Worm (Caenorhabditis elegans) whole organism, L2 larva: ENCODE measurements around the gene vha-19.
"Not testable (repeated sequence)": the region's sequence is repeated elsewhere in the genome, so short reads cannot be mapped to it uniquely, and the experiment has no call there.

ENCODE experiments used
- C34F6.9 ChIP-seq: fragments of 150-350 bp; optimal IDR thresholded peaks from 2 replicates; lab custom pipeline; 2014; ENCODE audit warnings: missing biosample characterization, missing genetic modification characterization
- F13H6.1 ChIP-seq: sonication (generic microtip); optimal IDR thresholded peaks from 2 replicates; lab custom pipeline; 2016; ENCODE audit warnings: missing genetic modification characterization, missing compliant biosample characterization
- Y55F3AM.14 ChIP-seq: fragments of 200-800 bp; sonication (Bioruptor generic); optimal IDR thresholded peaks from 2 replicates; lab custom pipeline; 2018; ENCODE audit warnings: mild to moderate bottlenecking, missing genetic modification characterization, missing compliant biosample characterization
- alr-1 ChIP-seq: fragments of 150-350 bp; optimal IDR thresholded peaks from 2 replicates; lab custom pipeline; 2014; ENCODE audit warnings: missing biosample characterization, missing genetic modification characterization
- ama-1 ChIP-seq: fragments of 150-350 bp; optimal IDR thresholded peaks from 2 replicates; lab custom pipeline; 2018; ENCODE audit warnings: inconsistent platforms
- blmp-1 ChIP-seq: sonication (generic microtip); optimal IDR thresholded peaks from 2 replicates; lab custom pipeline; 2017; ENCODE audit warnings: missing genetic modification characterization, mild to moderate bottlenecking, missing compliant biosample characterization, antibody characterized with exemption, moderate library complexity; ENCODE audit not compliant: insufficient read depth
- ceh-16 ChIP-seq: fragments of 150-350 bp; optimal IDR thresholded peaks from 2 replicates; lab custom pipeline; 2014; ENCODE audit warnings: missing biosample characterization, missing genetic modification characterization
- crh-2 ChIP-seq: sonication (generic microtip); optimal IDR thresholded peaks from 2 replicates; lab custom pipeline; 2017; ENCODE audit warnings: missing biosample characterization, missing genetic modification characterization
- dmd-4 ChIP-seq: sonication (generic microtip); optimal IDR thresholded peaks from 2 replicates; lab custom pipeline; 2017; ENCODE audit warnings: missing biosample characterization, missing genetic modification characterization
- elt-3 ChIP-seq: sonication (generic microtip); optimal IDR thresholded peaks from 2 replicates; lab custom pipeline; 2017; ENCODE audit warnings: missing biosample characterization, missing genetic modification characterization
- gmeb-1 ChIP-seq: fragments of 150-350 bp; optimal IDR thresholded peaks from 2 replicates; lab custom pipeline; 2014; ENCODE audit warnings: missing biosample characterization, missing genetic modification characterization
- lin-11 ChIP-seq: fragments of 150-350 bp; sonication (generic microtip); optimal IDR thresholded peaks from 2 replicates; lab custom pipeline; 2014; ENCODE audit warnings: missing biosample characterization, missing genetic modification characterization, inconsistent platforms, mixed read lengths
- lin-13 ChIP-seq: fragments of 150-350 bp; optimal IDR thresholded peaks from 2 replicates; lab custom pipeline; 2014; ENCODE audit warnings: missing biosample characterization, missing genetic modification reagents, missing genetic modification characterization
- lsy-2 ChIP-seq, 2 experiments: fragments of 150-350 bp in 1 of 2; sonication (generic microtip) in 1 of 2; optimal IDR thresholded peaks; 2 replicates each; lab custom pipeline; 2014 to 2017; ENCODE audit warnings: missing biosample characterization in 2 of 2, missing genetic modification characterization in 2 of 2
- mab-5 ChIP-seq: fragments of 150-350 bp; optimal IDR thresholded peaks from 2 replicates; lab custom pipeline; 2014; ENCODE audit warnings: missing biosample characterization, missing genetic modification characterization
- mbf-1 ChIP-seq: sonication (generic microtip); optimal IDR thresholded peaks from 2 replicates; lab custom pipeline; 2017; ENCODE audit warnings: missing biosample characterization, missing genetic modification characterization
- mdl-1 ChIP-seq, 2 experiments: fragments of 150-350 bp in 1 of 2; sonication (generic microtip) in 1 of 2; optimal IDR thresholded peaks; 2 replicates each; lab custom pipeline; 2017; ENCODE audit warnings: missing biosample characterization in 2 of 2, missing genetic modification characterization in 2 of 2
- nhr-129 ChIP-seq: fragments of 150-350 bp; optimal IDR thresholded peaks from 2 replicates; lab custom pipeline; 2014; ENCODE audit warnings: missing biosample characterization, missing genetic modification characterization
- nhr-23 ChIP-seq: fragments of 150-350 bp; optimal IDR thresholded peaks from 2 replicates; lab custom pipeline; 2014; ENCODE audit warnings: missing biosample characterization, missing genetic modification reagents, missing genetic modification characterization
- nhr-237 ChIP-seq: fragments of 150-350 bp; optimal IDR thresholded peaks from 2 replicates; lab custom pipeline; 2014; ENCODE audit warnings: missing biosample characterization, missing genetic modification characterization
- nhr-25 ChIP-seq: fragments of 150-350 bp; sonication (generic microtip); optimal IDR thresholded peaks from 3 replicates; lab custom pipeline; 2014; ENCODE audit warnings: missing biosample characterization, missing genetic modification characterization
- nhr-6 ChIP-seq: fragments of 150-350 bp; optimal IDR thresholded peaks from 2 replicates; lab custom pipeline; 2014; ENCODE audit warnings: missing biosample characterization, missing genetic modification characterization
- peb-1 ChIP-seq: fragments of 150-350 bp; optimal IDR thresholded peaks from 2 replicates; lab custom pipeline; 2014; ENCODE audit warnings: missing biosample characterization, missing genetic modification characterization
- sem-4 ChIP-seq: fragments of 150-350 bp; optimal IDR thresholded peaks from 2 replicates; lab custom pipeline; 2014; ENCODE audit warnings: missing biosample characterization, missing genetic modification reagents, missing genetic modification characterization
- sma-3 ChIP-seq: sonication (generic microtip); optimal IDR thresholded peaks from 2 replicates; lab custom pipeline; 2016; ENCODE audit warnings: missing genetic modification reagents, missing genetic modification characterization, missing compliant biosample characterization
- sma-9 ChIP-seq, 2 experiments: fragments of 150-350 bp in 1 of 2; sonication (generic microtip) in 1 of 2; optimal IDR thresholded peaks; 2 replicates each; lab custom pipeline; 2014 to 2016; ENCODE audit warnings: missing genetic modification characterization in 2 of 2, mild to moderate bottlenecking in 1 of 2, missing biosample characterization in 1 of 2, missing compliant biosample characterization in 1 of 2, missing genetic modification reagents in 1 of 2, moderate library complexity in 1 of 2
- snpc-4 ChIP-seq: fragments of 150-350 bp; optimal IDR thresholded peaks from 2 replicates; lab custom pipeline; 2014; ENCODE audit warnings: missing biosample characterization, missing genetic modification characterization
- unc-39 ChIP-seq: fragments of 150-350 bp; optimal IDR thresholded peaks from 2 replicates; lab custom pipeline; 2014; ENCODE audit warnings: missing biosample characterization, missing genetic modification characterization
- unc-55 ChIP-seq: fragments of 150-350 bp; sonication (generic microtip); optimal IDR thresholded peaks from 3 replicates; lab custom pipeline; 2014; ENCODE audit warnings: missing biosample characterization, missing genetic modification reagents, missing genetic modification characterization
- ztf-4 ChIP-seq: fragments of 150-350 bp; optimal IDR thresholded peaks from 2 replicates; lab custom pipeline; 2014; ENCODE audit warnings: missing biosample characterization, missing genetic modification characterization

vha-19 gene

ce11 chrIV:3384593-3384992 is 15.6 kb downstream of the vha-19 start (continued):
- TF ChIP-seq ama-1 (no peak), peb-1 (no peak), blmp-1 (tag; lab: Kevin White, UChicago) (peak; percentile 95), mdl-1 (tag; optimal IDR thresholded peaks at IDR 0.05; lab: Kevin White, UChicago) (peak; percentile 75 to 93)

- TF ChIP-seq mbf-1 (tag; lab: Kevin White, UChicago) (no peak), alr-1 (tag; lab: Kevin White, UChicago) (no peak), sem-4 (tag; lab: Kevin White, UChicago) (peak; percentile 8), nhr-129 (peak; percentile 51), lin-11 (tag; lab: Kevin White, UChicago) (peak; percentile 48), mdl-1 (tag; optimal IDR thresholded peaks at IDR 0.05; lab: Kevin White, UChicago) (peak in 1 of 2 experiments; percentile 16), ama-1 (peak; percentile 52), lsy-2 (tag; optimal IDR thresholded peaks at IDR 0.05; lab: Kevin White, UChicago) (peak; percentile 75 to 81), sma-9 (GFP tag; optimal IDR thresholded peaks at IDR 0.05; lab: Kevin White, UChicago) (peak; percentile 25), sma-9 (tag; optimal IDR thresholded peaks at IDR 0.05; lab: Kevin White, UChicago) (no peak), snpc-4 (no peak), unc-39 (tag; lab: Kevin White, UChicago) (no peak), crh-2 (tag; lab: Kevin White, UChicago) (peak; percentile 54), ceh-16 (no peak), lin-13 (GFP tag; lab: Kevin White, UChicago) (peak; percentile 51), C34F6.9 (peak; percentile 76), sma-3 (GFP tag; lab: Kevin White, UChicago) (peak; percentile 63), F13H6.1 (peak; percentile 51), mab-5 (no peak), blmp-1 (tag; lab: Kevin White, UChicago) (peak; percentile 42), unc-55 (GFP tag; lab: Kevin White, UChicago) (peak; percentile 82), nhr-25 (tag; lab: Kevin White, UChicago) (peak; percentile 20), gmeb-1 (tag; lab: Kevin White, UChicago) (peak; percentile 90), ztf-4 (peak; percentile 39), Y55F3AM.14 (GFP tag; lab: Kevin White, UChicago) (no peak)
Measured at ce11 chrIV:3385337-3386215, 16.6 kb downstream of the vha-19 start, which contains the start of gene mai-2. TSS of gene mai-2 (plus strand) at chrIV:3385910.

- TF ChIP-seq crh-2 (tag; lab: Kevin White, UChicago) (peak; percentile 9), mdl-1 (tag; optimal IDR thresholded peaks at IDR 0.05; lab: Kevin White, UChicago) (no peak), sma-9 (GFP tag; optimal IDR thresholded peaks at IDR 0.05; lab: Kevin White, UChicago) (no peak), sma-9 (tag; optimal IDR thresholded peaks at IDR 0.05; lab: Kevin White, UChicago) (no peak), blmp-1 (tag; lab: Kevin White, UChicago) (no peak), lsy-2 (tag; optimal IDR thresholded peaks at IDR 0.05; lab: Kevin White, UChicago) (peak in 1 of 2 experiments; percentile 6), ama-1 (peak; percentile 53), sem-4 (tag; lab: Kevin White, UChicago) (no peak)
Measured at ce11 chrIV:3386504-3387290, 17.7 kb downstream of the vha-19 start.

DNA sequence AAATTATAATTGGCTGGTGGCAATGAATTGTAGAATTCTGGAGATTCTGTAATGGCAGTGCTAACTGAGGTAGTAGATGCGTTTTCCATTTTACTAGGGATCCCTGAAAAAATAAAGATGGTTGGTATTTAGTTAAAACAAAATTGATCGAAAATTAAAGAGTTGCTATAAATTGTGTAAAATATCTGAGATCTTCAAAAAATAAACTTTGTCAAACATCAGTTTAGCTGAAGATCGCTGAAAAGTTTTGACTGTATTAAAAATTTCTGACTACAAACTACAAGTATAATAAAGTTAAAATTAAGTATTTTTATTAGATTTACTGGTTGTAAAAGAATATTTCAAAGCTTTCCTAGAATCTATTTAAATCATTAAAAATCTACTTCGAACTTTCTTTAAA is 21.0 kb downstream of the vha-19 start, which contains the start of gene B0546.5:
Gene B0546.5 (minus strand): TSS at position 101 of the 400 bp plus-strand sequence.
- TF ChIP-seq nhr-237, elt-3, nhr-6 (tag; lab: Kevin White, UChicago): not testable (repeated sequence)

DNA sequence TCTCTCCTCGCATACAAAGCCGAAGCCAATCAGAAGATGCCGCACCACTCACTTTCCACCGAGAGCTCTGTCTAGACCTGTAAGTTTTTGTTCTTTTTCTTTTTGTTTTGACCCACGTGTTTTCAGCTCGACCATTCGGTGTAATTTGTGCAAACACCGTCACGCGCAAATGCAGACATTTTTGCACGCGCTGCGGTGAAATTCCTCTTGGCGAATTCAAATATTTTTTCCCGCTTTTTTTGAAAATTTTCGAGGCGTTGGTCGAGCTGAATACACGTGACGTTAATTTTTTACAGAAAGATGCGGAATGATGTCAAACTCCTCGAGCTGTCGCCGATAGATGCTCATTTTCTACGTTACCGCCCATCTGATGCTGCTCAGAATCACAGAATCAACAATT is 25.1 kb downstream of the vha-19 start, which contains the start of gene C04C3.4:
Gene C04C3.4 (plus strand): TSS at position 301 of the 400 bp plus-strand sequence.
- not testable (repeated sequence) for TF ChIP-seq nhr-23, dmd-4, ama-1
- TF ChIP-seq, all 48 proteins: peak for 0; not testable (repeated sequence) for 48
